Fruit fly (Drosophila melanogaster): ENCODE results near the gene endos.

endos gene

dm6 chr3L:14031171-14032126, at the start of gene endos, which contains the start of gene CG6650:
endos (minus strand) TSS chr3L:14031706.
CG6650 (plus strand) TSS chr3L:14031450.
- peak; percentile 3 for TF ChIP-seq CG17801 (GFP tag; optimal IDR thresholded peaks at IDR 0.05; ENCODE audit: partially characterized antibody)

- no peak for TF ChIP-seq CG17801 (GFP tag; optimal IDR thresholded peaks at IDR 0.05; ENCODE audit: partially characterized antibody)
These were observed 47.7 kb upstream of the endos start for dm6 chr3L:14079224-14079623.

- no peak for TF ChIP-seq CG17801 (GFP tag; optimal IDR thresholded peaks at IDR 0.05; ENCODE audit: partially characterized antibody)
These were observed 46.7 kb upstream of the endos start for dm6 chr3L:14078227-14078626.

- no peak for TF ChIP-seq CG17801 (GFP tag; optimal IDR thresholded peaks at IDR 0.05; ENCODE audit: partially characterized antibody)
These were observed 45.1 kb upstream of the endos start for dm6 chr3L:14076559-14076958.

dm6 chr3L:14075472-14075871, 44.0 kb upstream of the endos start, which contains the start of gene btl:
btl (plus strand) TSS chr3L:14075772.
- no peak for TF ChIP-seq CG17801 (GFP tag; optimal IDR thresholded peaks at IDR 0.05; ENCODE audit: partially characterized antibody)

- TF ChIP-seq CG17801 (GFP tag; optimal IDR thresholded peaks at IDR 0.05; ENCODE audit: partially characterized antibody): peak; percentile 27
These were observed 40.1 kb upstream of the endos start, which contains the start of gene Pex1 for dm6 chr3L:14071621-14072020. Pex1 (plus strand) TSS chr3L:14071892.

dm6 chr3L:14064065-14064414, 32.5 kb upstream of the endos start:
- TF ChIP-seq CG17801 (GFP tag; optimal IDR thresholded peaks at IDR 0.05; ENCODE audit: partially characterized antibody): no peak

- no peak for TF ChIP-seq CG17801 (GFP tag; optimal IDR thresholded peaks at IDR 0.05; ENCODE audit: partially characterized antibody)
These were observed 31.9 kb upstream of the endos start for dm6 chr3L:14063241-14064064.

dm6 chr3L:14062702-14063101, 31.2 kb upstream of the endos start:
- no peak for TF ChIP-seq CG17801 (GFP tag; optimal IDR thresholded peaks at IDR 0.05; ENCODE audit: partially characterized antibody)

dm6 chr3L:14059266-14059974, 27.9 kb upstream of the endos start:
- TF ChIP-seq CG17801 (GFP tag; optimal IDR thresholded peaks at IDR 0.05; ENCODE audit: partially characterized antibody): no peak

- no peak for TF ChIP-seq CG17801 (GFP tag; optimal IDR thresholded peaks at IDR 0.05; ENCODE audit: partially characterized antibody)
These were observed 25.3 kb upstream of the endos start for dm6 chr3L:14056816-14057215.

dm6 chr3L:14055815-14056516, 24.5 kb upstream of the endos start:
- no peak for TF ChIP-seq CG17801 (GFP tag; optimal IDR thresholded peaks at IDR 0.05; ENCODE audit: partially characterized antibody)

dm6 chr3L:14055260-14055696, 23.8 kb upstream of the endos start:
- TF ChIP-seq CG17801 (GFP tag; optimal IDR thresholded peaks at IDR 0.05; ENCODE audit: partially characterized antibody): no peak

dm6 chr3L:14053806-14054205, 22.3 kb upstream of the endos start:
- no peak for TF ChIP-seq CG17801 (GFP tag; optimal IDR thresholded peaks at IDR 0.05; ENCODE audit: partially characterized antibody)
